Worm (Caenorhabditis elegans) whole organism, L2 larva: ENCODE data around the gene fbxa-50.

Experiments used
- C34F6.9 ChIP-seq: fragments of 150-350 bp; optimal IDR thresholded peaks from 2 replicates; lab custom pipeline; 2014; ENCODE audit warnings: missing biosample characterization, missing genetic modification characterization
- F13H6.1 ChIP-seq: sonication (generic microtip); optimal IDR thresholded peaks from 2 replicates; lab custom pipeline; 2016; ENCODE audit warnings: missing genetic modification characterization, missing compliant biosample characterization
- R02D3.7 ChIP-seq: fragments of 150-350 bp; optimal IDR thresholded peaks from 2 replicates; lab custom pipeline; 2014; ENCODE audit warnings: missing biosample characterization, missing genetic modification characterization
- Y55F3AM.14 ChIP-seq: fragments of 200-800 bp; sonication (Bioruptor generic); optimal IDR thresholded peaks from 2 replicates; lab custom pipeline; 2018; ENCODE audit warnings: mild to moderate bottlenecking, missing genetic modification characterization, missing compliant biosample characterization
- ZK546.5 ChIP-seq: sonication (generic microtip); optimal IDR thresholded peaks from 2 replicates; lab custom pipeline; 2017; ENCODE audit warnings: missing biosample characterization, missing genetic modification characterization
- alr-1 ChIP-seq: fragments of 150-350 bp; optimal IDR thresholded peaks from 2 replicates; lab custom pipeline; 2014; ENCODE audit warnings: missing biosample characterization, missing genetic modification characterization
- aly-2 ChIP-seq: fragments of 150-350 bp; optimal IDR thresholded peaks from 2 replicates; lab custom pipeline; 2014; ENCODE audit warnings: missing biosample characterization, missing genetic modification characterization
- ama-1 ChIP-seq: fragments of 150-350 bp; optimal IDR thresholded peaks from 2 replicates; lab custom pipeline; 2018; ENCODE audit warnings: inconsistent platforms
- ceh-82 ChIP-seq: fragments of 150-350 bp; optimal IDR thresholded peaks from 2 replicates; lab custom pipeline; 2014; ENCODE audit warnings: missing biosample characterization, missing genetic modification characterization
- crh-2 ChIP-seq: sonication (generic microtip); optimal IDR thresholded peaks from 2 replicates; lab custom pipeline; 2017; ENCODE audit warnings: missing biosample characterization, missing genetic modification characterization
- dmd-4 ChIP-seq: sonication (generic microtip); optimal IDR thresholded peaks from 2 replicates; lab custom pipeline; 2017; ENCODE audit warnings: missing biosample characterization, missing genetic modification characterization
- egl-27 ChIP-seq: sonication (generic microtip); optimal IDR thresholded peaks from 3 replicates; lab custom pipeline; 2017; ENCODE audit warnings: missing biosample characterization, missing genetic modification reagents, missing genetic modification characterization
- elt-1 ChIP-seq: fragments of 150-350 bp; optimal IDR thresholded peaks from 2 replicates; lab custom pipeline; 2014; ENCODE audit warnings: missing biosample characterization, missing genetic modification characterization
- elt-3 ChIP-seq: sonication (generic microtip); optimal IDR thresholded peaks from 2 replicates; lab custom pipeline; 2017; ENCODE audit warnings: missing biosample characterization, missing genetic modification characterization
- fos-1 ChIP-seq: fragments of 150-350 bp; optimal IDR thresholded peaks from 2 replicates; lab custom pipeline; 2014; ENCODE audit warnings: missing biosample characterization, missing genetic modification characterization
- lin-11 ChIP-seq: fragments of 150-350 bp; sonication (generic microtip); optimal IDR thresholded peaks from 2 replicates; lab custom pipeline; 2014; ENCODE audit warnings: missing biosample characterization, missing genetic modification characterization, inconsistent platforms, mixed read lengths
- lin-13 ChIP-seq: fragments of 150-350 bp; optimal IDR thresholded peaks from 2 replicates; lab custom pipeline; 2014; ENCODE audit warnings: missing biosample characterization, missing genetic modification reagents, missing genetic modification characterization
- mab-5 ChIP-seq: fragments of 150-350 bp; optimal IDR thresholded peaks from 2 replicates; lab custom pipeline; 2014; ENCODE audit warnings: missing biosample characterization, missing genetic modification characterization
- mbf-1 ChIP-seq: sonication (generic microtip); optimal IDR thresholded peaks from 2 replicates; lab custom pipeline; 2017; ENCODE audit warnings: missing biosample characterization, missing genetic modification characterization
- mdl-1 ChIP-seq, 2 experiments: fragments of 150-350 bp in 1 of 2; sonication (generic microtip) in 1 of 2; optimal IDR thresholded peaks; 2 replicates each; lab custom pipeline; 2017; ENCODE audit warnings: missing biosample characterization in 2 of 2, missing genetic modification characterization in 2 of 2
- nhr-10 ChIP-seq: sonication (generic microtip); optimal IDR thresholded peaks from 2 replicates; lab custom pipeline; 2017; ENCODE audit warnings: missing biosample characterization, missing genetic modification characterization
- nhr-11 ChIP-seq: fragments of 150-350 bp; optimal IDR thresholded peaks from 2 replicates; lab custom pipeline; 2014; ENCODE audit warnings: missing biosample characterization, missing genetic modification characterization
- nhr-12 ChIP-seq: fragments of 150-350 bp; optimal IDR thresholded peaks from 2 replicates; lab custom pipeline; 2014; ENCODE audit warnings: missing biosample characterization, missing genetic modification characterization
- nhr-129 ChIP-seq: fragments of 150-350 bp; optimal IDR thresholded peaks from 2 replicates; lab custom pipeline; 2014; ENCODE audit warnings: missing biosample characterization, missing genetic modification characterization
- nhr-237 ChIP-seq: fragments of 150-350 bp; optimal IDR thresholded peaks from 2 replicates; lab custom pipeline; 2014; ENCODE audit warnings: missing biosample characterization, missing genetic modification characterization
- nhr-25 ChIP-seq: fragments of 150-350 bp; sonication (generic microtip); optimal IDR thresholded peaks from 3 replicates; lab custom pipeline; 2014; ENCODE audit warnings: missing biosample characterization, missing genetic modification characterization
- nhr-6 ChIP-seq: fragments of 150-350 bp; optimal IDR thresholded peaks from 2 replicates; lab custom pipeline; 2014; ENCODE audit warnings: missing biosample characterization, missing genetic modification characterization
- nhr-77 ChIP-seq: fragments of 150-350 bp; optimal IDR thresholded peaks from 2 replicates; lab custom pipeline; 2014; ENCODE audit warnings: missing biosample characterization, missing genetic modification characterization
- peb-1 ChIP-seq: fragments of 150-350 bp; optimal IDR thresholded peaks from 2 replicates; lab custom pipeline; 2014; ENCODE audit warnings: missing biosample characterization, missing genetic modification characterization
- skn-1 ChIP-seq: sonication (generic microtip); optimal IDR thresholded peaks from 2 replicates; lab custom pipeline; 2017; ENCODE audit warnings: missing biosample characterization, missing genetic modification characterization
- sma-9 ChIP-seq, 2 experiments: fragments of 150-350 bp in 1 of 2; sonication (generic microtip) in 1 of 2; optimal IDR thresholded peaks; 2 replicates each; lab custom pipeline; 2014 to 2016; ENCODE audit warnings: missing genetic modification characterization in 2 of 2, mild to moderate bottlenecking in 1 of 2, missing biosample characterization in 1 of 2, missing compliant biosample characterization in 1 of 2, missing genetic modification reagents in 1 of 2, moderate library complexity in 1 of 2
- snpc-4 ChIP-seq: fragments of 150-350 bp; optimal IDR thresholded peaks from 2 replicates; lab custom pipeline; 2014; ENCODE audit warnings: missing biosample characterization, missing genetic modification characterization
- unc-55 ChIP-seq: fragments of 150-350 bp; sonication (generic microtip); optimal IDR thresholded peaks from 3 replicates; lab custom pipeline; 2014; ENCODE audit warnings: missing biosample characterization, missing genetic modification reagents, missing genetic modification characterization
- unc-62 ChIP-seq: fragments of 150-350 bp; optimal IDR thresholded peaks from 2 replicates; lab custom pipeline; 2014; ENCODE audit warnings: missing biosample characterization, missing genetic modification reagents, missing genetic modification characterization
- zag-1 ChIP-seq: fragments of 150-350 bp; optimal IDR thresholded peaks from 2 replicates; lab custom pipeline; 2014; ENCODE audit warnings: missing biosample characterization, missing genetic modification characterization
- ztf-1 ChIP-seq: fragments of 200-800 bp; sonication (Bioruptor generic); conservative IDR thresholded peaks from 2 replicates; pipeline ENCODE4 v1.3.6; 2022; ENCODE audit warnings: missing genetic modification characterization, missing compliant biosample characterization
- ztf-4 ChIP-seq: fragments of 150-350 bp; optimal IDR thresholded peaks from 2 replicates; lab custom pipeline; 2014; ENCODE audit warnings: missing biosample characterization, missing genetic modification characterization

fbxa-50 gene

DNA sequence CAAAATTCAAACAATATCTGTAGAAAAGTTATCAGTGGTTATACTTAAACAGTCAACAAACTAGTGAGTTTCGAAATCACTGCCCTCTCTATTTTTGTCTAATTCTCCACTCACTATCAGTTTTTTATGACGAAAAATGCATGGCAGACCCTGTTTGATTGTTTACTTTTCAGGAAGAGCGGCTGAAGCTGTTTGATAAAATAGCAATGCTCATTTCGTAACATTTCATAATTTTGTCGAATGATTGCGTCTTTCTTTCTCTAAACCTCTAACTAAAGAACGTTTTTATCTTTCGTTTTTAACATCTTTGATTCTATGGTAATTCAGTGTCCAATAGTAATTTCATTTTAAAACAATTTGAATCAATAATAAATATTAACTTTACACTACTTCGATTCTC, 9.1 kb downstream of the fbxa-50 start (continued):
- TF ChIP-seq ZK546.5 (tag; lab: Kevin White, UChicago), result no peak
- peak; percentile 60 for TF ChIP-seq crh-2
- TF ChIP-seq elt-1 (tag; lab: Kevin White, UChicago), result no peak
- no peak for TF ChIP-seq Y55F3AM.14
- no peak for TF ChIP-seq nhr-237
- TF ChIP-seq C34F6.9 (tag; lab: Kevin White, UChicago), result no peak
- TF ChIP-seq mdl-1 (tag; optimal IDR thresholded peaks at IDR 0.05; lab: Kevin White, UChicago), result no peak
- TF ChIP-seq ztf-4 (tag; lab: Kevin White, UChicago), result no peak
- TF ChIP-seq lin-13 (GFP tag; lab: Kevin White, UChicago), result no peak
- peak; percentile 82 for TF ChIP-seq skn-1 (tag; lab: Kevin White, UChicago)
- no peak for TF ChIP-seq nhr-6 (tag; lab: Kevin White, UChicago)
- no peak for TF ChIP-seq nhr-10
- TF ChIP-seq F13H6.1 (tag; lab: Kevin White, UChicago), result peak; percentile 70
- TF ChIP-seq snpc-4, result no peak
- no peak for TF ChIP-seq ztf-1
- no peak for TF ChIP-seq nhr-25
- TF ChIP-seq unc-62 (GFP tag; lab: Kevin White, UChicago), result no peak
- no peak for TF ChIP-seq aly-2 (tag; lab: Kevin White, UChicago)
- TF ChIP-seq ama-1 (lab: Kevin White, UChicago), result no peak
- no peak for TF ChIP-seq elt-3
- peak; percentile 10 for TF ChIP-seq sma-9 (GFP tag; optimal IDR thresholded peaks at IDR 0.05; lab: Kevin White, UChicago)
- TF ChIP-seq sma-9 (tag; optimal IDR thresholded peaks at IDR 0.05; lab: Kevin White, UChicago), result no peak
- no peak for TF ChIP-seq nhr-12 (tag; lab: Kevin White, UChicago)
- no peak for TF ChIP-seq nhr-77 (tag; lab: Kevin White, UChicago)
- no peak for TF ChIP-seq R02D3.7 (tag; lab: Kevin White, UChicago)
- TF ChIP-seq peb-1 (tag; lab: Kevin White, UChicago), result no peak
- TF ChIP-seq dmd-4 (tag; lab: Kevin White, UChicago), result no peak

DNA sequence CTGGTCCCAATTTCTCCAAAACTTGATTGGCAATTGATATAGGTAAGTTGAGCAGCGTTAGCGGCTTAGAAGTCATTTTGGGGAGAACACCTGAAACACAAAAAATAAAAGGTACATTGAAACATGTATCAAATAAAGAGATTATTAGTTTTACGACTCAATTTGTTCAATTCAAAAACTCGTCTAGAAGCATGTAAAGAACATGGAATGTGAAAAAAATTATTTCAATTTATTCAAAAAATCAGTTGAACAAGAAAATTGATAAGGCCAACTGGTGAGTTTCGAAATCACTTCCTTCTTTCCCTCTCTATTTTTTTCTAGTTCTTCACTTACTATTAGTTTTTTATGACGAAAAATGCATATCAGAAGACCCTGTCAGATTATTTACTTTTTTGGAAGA, 12.8 kb downstream of the fbxa-50 start, which contains the start of gene fbxa-30:
fbxa-30 (minus strand) TSS at position 101 of the 400 bp plus-strand sequence.
- TF ChIP-seq alr-1 (tag; lab: Kevin White, UChicago) (no peak), mbf-1 (tag; lab: Kevin White, UChicago) (no peak), nhr-129 (tag; lab: Kevin White, UChicago) (no peak), zag-1 (tag; lab: Kevin White, UChicago) (no peak), lin-11 (no peak), ama-1 (lab: Kevin White, UChicago) (no peak), dmd-4 (tag; lab: Kevin White, UChicago) (no peak), nhr-77 (tag; lab: Kevin White, UChicago) (no peak), egl-27 (no peak), nhr-11 (tag; lab: Kevin White, UChicago) (no peak), elt-1 (tag; lab: Kevin White, UChicago) (no peak), mdl-1 (tag; optimal IDR thresholded peaks at IDR 0.05; lab: Kevin White, UChicago) (no peak), ceh-82 (no peak)

DNA sequence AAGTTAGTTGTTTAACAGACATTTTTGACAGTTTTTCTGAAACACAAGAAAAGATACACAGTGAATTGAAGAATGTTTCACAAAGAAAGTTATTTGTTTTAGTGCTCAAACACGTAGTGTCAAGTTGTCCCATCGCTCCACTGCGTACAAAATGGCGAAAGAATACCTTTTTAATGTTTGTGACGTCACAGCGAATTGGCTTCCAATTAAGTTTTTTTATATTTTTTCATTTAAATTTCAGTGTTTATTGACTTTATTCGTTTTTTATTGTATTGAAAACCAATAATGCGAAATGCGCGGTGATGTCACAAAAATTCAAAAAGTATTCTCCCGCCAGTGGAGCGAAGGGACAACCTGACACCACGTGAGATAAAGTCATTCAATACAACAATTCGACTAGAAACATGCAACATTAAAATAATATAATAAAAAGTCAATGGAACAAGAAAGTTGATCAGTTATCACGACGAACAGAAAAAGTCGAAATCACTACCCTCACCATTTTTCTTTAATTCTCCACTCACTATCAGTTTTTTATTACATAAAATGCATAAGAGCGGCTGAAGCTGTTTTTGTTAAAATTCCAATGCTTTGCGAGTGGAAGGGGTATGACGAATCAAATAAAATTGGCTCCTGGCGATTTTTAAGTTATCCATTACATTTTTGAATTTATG, 14.5 kb downstream of the fbxa-50 start, which contains the start of gene fbxa-29:
fbxa-29 (minus strand) TSS at position 51 of the 674 bp plus-strand sequence.
- TF ChIP-seq fos-1 (peak; percentile 23), crh-2 (no peak)

DNA sequence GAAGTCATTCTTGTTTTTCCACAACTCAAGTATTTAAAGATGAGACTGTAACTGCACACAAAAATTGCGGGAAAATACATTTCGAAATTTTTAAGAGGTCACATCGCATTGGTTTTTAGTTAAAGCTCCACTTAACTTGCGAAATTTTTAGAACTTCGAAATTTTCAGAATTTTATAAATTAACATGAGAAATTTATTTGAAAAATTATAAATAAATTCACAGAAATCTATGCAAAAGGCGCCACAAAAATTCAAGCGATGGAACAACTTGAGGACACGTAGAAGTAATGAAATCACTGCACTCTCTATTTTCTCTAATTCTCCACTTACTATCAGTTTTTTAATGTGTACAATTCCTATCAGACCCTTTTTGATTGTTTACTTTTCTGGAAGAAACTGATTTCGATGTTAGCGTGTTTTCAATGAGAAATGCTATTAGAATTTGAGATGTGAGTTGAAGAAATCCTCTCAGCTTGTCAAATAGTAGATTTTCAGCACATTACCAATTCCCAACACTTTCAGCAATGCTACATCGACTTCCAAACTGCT, 16.9 kb downstream of the fbxa-50 start, which contains the start of gene fbxa-31:
fbxa-31 (minus strand) TSS at position 51 of the 549 bp plus-strand sequence.
- TF ChIP-seq unc-55 (GFP tag; lab: Kevin White, UChicago) (no peak), alr-1 (tag; lab: Kevin White, UChicago) (no peak), ceh-82 (no peak), nhr-11 (tag; lab: Kevin White, UChicago) (no peak), mab-5 (tag; lab: Kevin White, UChicago) (no peak), aly-2 (tag; lab: Kevin White, UChicago) (no peak), fos-1 (peak; percentile 75), crh-2 (peak; percentile 5)
